Worm (Caenorhabditis elegans) whole organism, L1 larva: Measurements from ENCODE around the gene spat-2.
A peak's percentile ranks its signal among the peaks of the same experiment; 100 is the strongest.

ENCODE experiments used
- C16A3.4 ChIP-seq: fragments of 150-350 bp; optimal IDR thresholded peaks from 2 replicates; lab custom pipeline; 2014; ENCODE audit warnings: missing biosample characterization, missing genetic modification characterization
- C34B4.2 ChIP-seq: sonication (generic microtip); optimal IDR thresholded peaks from 2 replicates; lab custom pipeline; 2017; ENCODE audit warnings: mild to moderate bottlenecking, missing genetic modification characterization, missing compliant biosample characterization
- F16B12.6 ChIP-seq: fragments of 150-350 bp; optimal IDR thresholded peaks from 2 replicates; lab custom pipeline; 2014; ENCODE audit warnings: missing biosample characterization, missing genetic modification characterization
- Y116A8C.19 ChIP-seq: sonication (generic microtip); optimal IDR thresholded peaks from 2 replicates; lab custom pipeline; 2016; ENCODE audit warnings: missing compliant biosample characterization, missing genetic modification characterization, borderline replicate concordance
- ama-1 ChIP-seq: fragments of 150-350 bp; optimal IDR thresholded peaks from 2 replicates; lab custom pipeline; 2014
- ceh-63 ChIP-seq: fragments of 200-800 bp; sonication (Bioruptor generic); optimal IDR thresholded peaks from 2 replicates; lab custom pipeline; 2018; ENCODE audit warnings: mild to moderate bottlenecking, missing genetic modification characterization, missing compliant biosample characterization
- ceh-8 ChIP-seq: fragments of 200-800 bp; sonication (Bioruptor generic); optimal IDR thresholded peaks from 2 replicates; lab custom pipeline; 2018; ENCODE audit warnings: mild to moderate bottlenecking, missing genetic modification characterization, moderate library complexity, missing compliant biosample characterization
- ces-1 ChIP-seq: fragments of 150-350 bp; optimal IDR thresholded peaks from 2 replicates; lab custom pipeline; 2014; ENCODE audit warnings: missing biosample characterization, missing genetic modification reagents, missing genetic modification characterization
- dsc-1 ChIP-seq: sonication (generic microtip); optimal IDR thresholded peaks from 2 replicates; lab custom pipeline; 2016; ENCODE audit warnings: mild to moderate bottlenecking, missing genetic modification characterization, missing compliant biosample characterization
- efl-1 ChIP-seq, 4 experiments: fragments of 150-350 bp; optimal IDR thresholded peaks in 3 of 4; peaks in 1 of 4; 1 replicate in 1 of 4; 2 replicates in 3 of 4; lab custom pipeline; 2014; ENCODE audit warnings: missing biosample characterization in 2 of 4, missing genetic modification characterization in 2 of 4, missing genetic modification reagents in 2 of 4
- efl-3 ChIP-seq: fragments of 200-800 bp; sonication (Bioruptor generic); optimal IDR thresholded peaks from 2 replicates; lab custom pipeline; 2018; ENCODE audit warnings: mild to moderate bottlenecking, missing genetic modification characterization, missing compliant biosample characterization
- egl-13 ChIP-seq: sonication (generic microtip); optimal IDR thresholded peaks from 2 replicates; lab custom pipeline; 2016; ENCODE audit warnings: missing genotype, missing genetic modification reagents, missing genetic modification characterization, missing compliant biosample characterization
- egl-27 ChIP-seq, 2 experiments: fragments of 150-350 bp in 1 of 2; sonication (generic microtip); optimal IDR thresholded peaks; 3 replicates each; lab custom pipeline; 2017 to 2018; ENCODE audit warnings: missing biosample characterization in 2 of 2, missing genetic modification characterization in 2 of 2, missing genetic modification reagents in 2 of 2
- elt-2 ChIP-seq: sonication (generic microtip); optimal IDR thresholded peaks from 2 replicates; lab custom pipeline; 2016; ENCODE audit warnings: missing genetic modification characterization, mild to moderate bottlenecking, inconsistent platforms, missing compliant biosample characterization, missing genetic modification reagents
- elt-3 ChIP-seq, 6 experiments: fragments of 150-350 bp in 1 of 6; sonication (generic microtip); optimal IDR thresholded peaks; 2 replicates each; lab custom pipeline; 2017 to 2018; ENCODE audit warnings: missing biosample characterization in 6 of 6, missing genetic modification characterization in 6 of 6, inconsistent platforms in 1 of 6
- ets-5 ChIP-seq: fragments of 200-800 bp; sonication (Bioruptor generic); IDR thresholded peaks from 2 replicates; pipeline ENCODE4 v1.3.6; 2022; ENCODE audit warnings: missing genetic modification characterization, missing compliant biosample characterization
- fkh-10 ChIP-seq: sonication (generic microtip); optimal IDR thresholded peaks from 2 replicates; lab custom pipeline; 2017; ENCODE audit warnings: missing biosample characterization, missing genetic modification reagents, missing genetic modification characterization
- fkh-8 ChIP-seq: sonication (generic microtip); optimal IDR thresholded peaks from 2 replicates; lab custom pipeline; 2016; ENCODE audit warnings: mild to moderate bottlenecking, missing genetic modification characterization, missing compliant biosample characterization
- fos-1 ChIP-seq: fragments of 150-350 bp; optimal IDR thresholded peaks from 2 replicates; lab custom pipeline; 2014; ENCODE audit warnings: missing biosample characterization, missing genetic modification characterization
- grh-1 ChIP-seq: fragments of 200-800 bp; sonication (Bioruptor generic); IDR thresholded peaks from 2 replicates; pipeline ENCODE4 v1.3.6; 2022; ENCODE audit warnings: missing genetic modification reagents, missing genetic modification characterization, missing compliant biosample characterization
- hlh-4 ChIP-seq: sonication (generic microtip); optimal IDR thresholded peaks from 2 replicates; lab custom pipeline; 2016; ENCODE audit warnings: mild to moderate bottlenecking, missing genetic modification characterization, missing compliant biosample characterization
- hpl-2 ChIP-seq: fragments of 150-350 bp; optimal IDR thresholded peaks from 2 replicates; lab custom pipeline; 2014; ENCODE audit warnings: missing biosample characterization, missing genetic modification reagents, missing genetic modification characterization
- isw-1 ChIP-seq: fragments of 200-800 bp; sonication (Bioruptor generic); IDR thresholded peaks from 2 replicates; pipeline ENCODE4 v1.3.6; 2022; ENCODE audit warnings: missing genetic modification characterization, missing compliant biosample characterization
- lin-14 ChIP-seq: fragments of 200-800 bp; sonication (Bioruptor generic); optimal IDR thresholded peaks from 2 replicates; lab custom pipeline; 2018; ENCODE audit warnings: mild to moderate bottlenecking, missing genetic modification characterization, moderate library complexity, missing compliant biosample characterization
- lin-35 ChIP-seq, 2 experiments: fragments of 150-350 bp; optimal IDR thresholded peaks; 2 replicates each; lab custom pipeline; 2014; ENCODE audit warnings: missing biosample characterization in 2 of 2, missing genetic modification characterization in 2 of 2, missing genetic modification reagents in 2 of 2
- lin-39 ChIP-seq: fragments of 150-350 bp; optimal IDR thresholded peaks from 2 replicates; lab custom pipeline; 2014; ENCODE audit warnings: missing biosample characterization, missing genetic modification reagents, missing genetic modification characterization
- lsy-2 ChIP-seq, 2 experiments: fragments of 150-350 bp; optimal IDR thresholded peaks; 2 replicates each; lab custom pipeline; 2014; ENCODE audit warnings: missing biosample characterization in 2 of 2, missing genetic modification characterization in 2 of 2
- mdl-1 ChIP-seq, 2 experiments: fragments of 150-350 bp; optimal IDR thresholded peaks; 2 replicates each; lab custom pipeline; 2014 to 2017; ENCODE audit warnings: missing biosample characterization in 2 of 2, missing genetic modification characterization in 2 of 2, inconsistent platforms in 1 of 2
- mef-2 ChIP-seq: fragments of 150-350 bp; optimal IDR thresholded peaks from 2 replicates; lab custom pipeline; 2014; ENCODE audit warnings: missing biosample characterization, missing genetic modification characterization
- mep-1 ChIP-seq: fragments of 150-350 bp; optimal IDR thresholded peaks from 2 replicates; lab custom pipeline; 2014; ENCODE audit warnings: missing biosample characterization, missing genetic modification characterization
- nhr-20 ChIP-seq: sonication (generic microtip); optimal IDR thresholded peaks from 2 replicates; lab custom pipeline; 2016; ENCODE audit warnings: mild to moderate bottlenecking, missing genetic modification characterization, missing compliant biosample characterization
- nhr-237 ChIP-seq: fragments of 150-350 bp; optimal IDR thresholded peaks from 2 replicates; lab custom pipeline; 2014; ENCODE audit warnings: missing biosample characterization, missing genetic modification characterization
- nhr-28 ChIP-seq: fragments of 150-350 bp; optimal IDR thresholded peaks from 2 replicates; lab custom pipeline; 2014; ENCODE audit warnings: missing biosample characterization, missing genetic modification characterization
- nhr-76 ChIP-seq: sonication (generic microtip); optimal IDR thresholded peaks from 2 replicates; lab custom pipeline; 2017; ENCODE audit warnings: missing biosample characterization, missing genetic modification characterization
- nhr-77 ChIP-seq: fragments of 150-350 bp; optimal IDR thresholded peaks from 2 replicates; lab custom pipeline; 2014; ENCODE audit warnings: missing biosample characterization, missing genetic modification characterization
- nhr-85 ChIP-seq: sonication (generic microtip); peaks from one replicate; lab custom pipeline; 2016; ENCODE audit warnings: missing genetic modification characterization, inconsistent platforms, missing compliant biosample characterization
- nhr-90 ChIP-seq: sonication (generic microtip); optimal IDR thresholded peaks from 2 replicates; lab custom pipeline; 2016; ENCODE audit warnings: mild to moderate bottlenecking, missing genetic modification characterization, missing compliant biosample characterization; ENCODE audit not compliant: poor library complexity
- pag-3 ChIP-seq: sonication (generic microtip); optimal IDR thresholded peaks from 2 replicates; lab custom pipeline; 2017; ENCODE audit warnings: missing genetic modification characterization, mild to moderate bottlenecking, missing compliant biosample characterization, antibody characterized with exemption, borderline replicate concordance; ENCODE audit not compliant: insufficient read depth
- rnt-1 ChIP-seq: sonication (generic microtip); optimal IDR thresholded peaks from 2 replicates; lab custom pipeline; 2016; ENCODE audit warnings: mild to moderate bottlenecking, missing genetic modification characterization, moderate library complexity, missing compliant biosample characterization
- snpc-4 ChIP-seq: fragments of 150-350 bp; optimal IDR thresholded peaks from 2 replicates; lab custom pipeline; 2014; ENCODE audit warnings: missing biosample characterization, missing genetic modification characterization
- snu-23 ChIP-seq: sonication (generic microtip); optimal IDR thresholded peaks from 2 replicates; lab custom pipeline; 2016; ENCODE audit warnings: missing genetic modification characterization, missing compliant biosample characterization
- sup-37 ChIP-seq: fragments of 200-800 bp; sonication (Bioruptor generic); optimal IDR thresholded peaks from 2 replicates; lab custom pipeline; 2018; ENCODE audit warnings: mild to moderate bottlenecking, missing genetic modification characterization, missing compliant biosample characterization
- tbx-2 ChIP-seq: sonication (generic microtip); optimal IDR thresholded peaks from 2 replicates; lab custom pipeline; 2016; ENCODE audit warnings: missing genetic modification characterization, missing compliant biosample characterization
- tlp-1 ChIP-seq: fragments of 150-350 bp; optimal IDR thresholded peaks from 2 replicates; lab custom pipeline; 2014; ENCODE audit warnings: missing biosample characterization, missing genetic modification characterization
- unc-30 ChIP-seq: sonication (generic microtip); optimal IDR thresholded peaks from 2 replicates; lab custom pipeline; 2017; ENCODE audit warnings: missing biosample characterization, missing genetic modification characterization
- unc-98 ChIP-seq: fragments of 200-800 bp; sonication (Bioruptor generic); IDR thresholded peaks from 2 replicates; pipeline ENCODE4 v1.3.6; 2022; ENCODE audit warnings: missing genetic modification characterization, missing compliant biosample characterization
- vab-15 ChIP-seq: sonication (generic microtip); optimal IDR thresholded peaks from 2 replicates; lab custom pipeline; 2017; ENCODE audit warnings: missing genotype, mild to moderate bottlenecking, missing genetic modification characterization, missing compliant biosample characterization
- zag-1 ChIP-seq: fragments of 150-350 bp; optimal IDR thresholded peaks from 2 replicates; lab custom pipeline; 2014; ENCODE audit warnings: missing biosample characterization, missing genetic modification characterization
- ztf-4 ChIP-seq: fragments of 150-350 bp; optimal IDR thresholded peaks from 2 replicates; lab custom pipeline; 2014; ENCODE audit warnings: missing biosample characterization, missing genetic modification characterization

spat-2 gene

DNA sequence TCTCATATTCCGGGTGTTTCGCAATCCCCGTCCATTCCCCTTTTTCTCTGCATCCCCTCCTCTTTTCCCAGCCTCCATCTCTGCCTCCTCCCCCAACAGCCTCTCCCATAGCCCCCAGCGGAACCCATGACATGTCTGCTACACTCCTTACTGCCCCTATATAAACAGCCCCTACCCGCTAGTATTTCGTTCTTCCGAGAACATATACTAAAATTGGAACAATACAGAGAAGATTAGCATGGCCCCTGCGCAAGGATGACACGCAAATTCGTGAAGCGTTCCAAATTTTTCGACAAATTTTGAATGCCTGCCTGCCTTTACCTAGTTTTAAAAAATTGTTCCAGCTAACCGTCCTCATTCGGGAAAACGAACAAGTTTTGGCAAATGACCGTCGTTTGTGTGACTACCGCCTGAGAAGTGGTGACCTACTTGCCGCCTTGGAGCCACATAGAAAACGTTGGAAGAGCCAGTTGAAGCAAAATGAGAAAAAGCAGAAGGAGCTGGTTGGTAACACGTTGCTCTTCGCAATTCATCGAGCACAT is 47.2 kb upstream of the spat-2 start (continued):
- TF ChIP-seq tlp-1 (tag; lab: Kevin White, UChicago) (no peak), snu-23 (GFP tag; lab: Kevin White, UChicago) (peak; percentile 98), nhr-90 (tag; lab: Kevin White, UChicago) (peak; percentile 98), ces-1 (GFP tag; lab: Kevin White, UChicago) (no peak), unc-98 (GFP tag; lab: Robert Waterston, UW) (peak; percentile 88), egl-27 (tag; optimal IDR thresholded peaks at IDR 0.05; lab: Kevin White, UChicago) (peak; percentile 79 to 85), dsc-1 (tag; lab: Kevin White, UChicago) (peak; percentile 99), egl-13 (peak; percentile 98), mef-2 (peak; percentile 88), fos-1 (tag; lab: Kevin White, UChicago) (peak; percentile 92), nhr-77 (tag; lab: Kevin White, UChicago) (peak; percentile 95), sup-37 (GFP tag; lab: Kevin White, UChicago) (peak; percentile 96), lin-14 (peak; percentile 99), ceh-63 (GFP tag; lab: Kevin White, UChicago) (peak; percentile 80), zag-1 (tag; lab: Kevin White, UChicago) (peak; percentile 79), tbx-2 (peak; percentile 96), mdl-1 (tag; optimal IDR thresholded peaks at IDR 0.05; lab: Kevin White, UChicago) (peak; percentile 68 to 92), C16A3.4 (tag; lab: Kevin White, UChicago) (peak; percentile 95), nhr-85 (tag; lab: Kevin White, UChicago) (peak; percentile 97), nhr-237 (peak; percentile 80), unc-30 (peak; percentile 45), snpc-4 (peak; percentile 100), vab-15 (tag; lab: Kevin White, UChicago) (peak; percentile 86), ama-1 (lab: Kevin White, UChicago) (peak; percentile 76), lin-35 (GFP tag; optimal IDR thresholded peaks at IDR 0.05; lab: Kevin White, UChicago) (peak; percentile 82 to 90), efl-3 (GFP tag; lab: Kevin White, UChicago) (peak; percentile 92), C34B4.2 (tag; lab: Kevin White, UChicago) (peak; percentile 38), isw-1 (GFP tag; lab: Robert Waterston, UW) (peak; percentile 94), hlh-4 (peak; percentile 30), rnt-1 (tag; lab: Kevin White, UChicago) (peak; percentile 96), ceh-8 (GFP tag; lab: Kevin White, UChicago) (peak; percentile 97), lsy-2 (tag; optimal IDR thresholded peaks at IDR 0.05; lab: Kevin White, UChicago) (peak; percentile 94), fkh-10 (GFP tag; lab: Kevin White, UChicago) (peak; percentile 98), grh-1 (GFP tag; lab: Robert Waterston, UW) (peak; percentile 94), elt-2 (tag; lab: Kevin White, UChicago) (peak; percentile 79), lin-39 (tag; lab: Kevin White, UChicago) (peak; percentile 91), pag-3 (tag; lab: Kevin White, UChicago) (peak; percentile 75), hpl-2 (GFP tag; lab: Kevin White, UChicago) (peak; percentile 91), nhr-76 (tag; lab: Kevin White, UChicago) (peak; percentile 86), fkh-8 (tag; lab: Kevin White, UChicago) (peak; percentile 96), efl-1 (optimal IDR thresholded peaks at IDR 0.05; lab: Kevin White, UChicago) (peak; percentile 91), efl-1 (GFP tag; optimal IDR thresholded peaks at IDR 0.05 in 1 of 2; lab: Kevin White, UChicago) (peak; percentile 81 to 98), mep-1 (tag; lab: Kevin White, UChicago) (peak; percentile 98), nhr-20 (tag; lab: Kevin White, UChicago) (peak; percentile 97), ets-5 (GFP tag; lab: Robert Waterston, UW) (no peak), nhr-28 (tag; lab: Kevin White, UChicago) (no peak), F16B12.6 (peak; percentile 65), ztf-4 (tag; lab: Kevin White, UChicago) (peak; percentile 97), elt-3 (tag; optimal IDR thresholded peaks at IDR 0.05; lab: Kevin White, UChicago) (peak in 5 of 6 experiments; percentile 15 to 95 (median 80)), Y116A8C.19 (tag; lab: Kevin White, UChicago) (peak; percentile 75)
- TF ChIP-seq, all 84 proteins: peak for 77
